Fruit fly (Drosophila melanogaster) whole organism, embryonic: ENCODE results near the gene CG11095.

ENCODE experiments used
- CG10431 ChIP-seq: fragments of 200-800 bp; sonication (Bioruptor generic); optimal IDR thresholded peaks from 3 replicates; lab custom pipeline; 2018; ENCODE audit warnings: missing biosample characterization, mild to moderate bottlenecking, missing genetic modification characterization
- CG16813 ChIP-seq: fragments of 200-800 bp; sonication (Bioruptor generic); IDR thresholded peaks from 3 replicates; pipeline ENCODE4 v1.3.6; 2022; ENCODE audit warnings: missing biosample characterization, missing genetic modification characterization; ENCODE audit not compliant: partially characterized antibody
- CG4424 ChIP-seq: fragments of 200-800 bp; sonication (Bioruptor generic); optimal IDR thresholded peaks from 3 replicates; lab custom pipeline; 2016; ENCODE audit warnings: missing biosample characterization, missing genetic modification characterization
- HLH54F ChIP-seq: fragments of 200-800 bp; sonication (Bioruptor generic); optimal IDR thresholded peaks from 3 replicates; lab custom pipeline; 2016; ENCODE audit warnings: missing biosample characterization, missing genetic modification characterization
- al ChIP-seq: fragments of 200-800 bp; sonication (Bioruptor generic); IDR thresholded peaks from 2 replicates; pipeline ENCODE4 v1.3.6; 2022; ENCODE audit warnings: missing biosample characterization, missing genetic modification characterization
- bigmax ChIP-seq: fragments of 200-800 bp; sonication (Bioruptor generic); optimal IDR thresholded peaks from 2 replicates; lab custom pipeline; 2018; ENCODE audit warnings: missing biosample characterization, mild to moderate bottlenecking, missing genetic modification characterization
- chm ChIP-seq: fragments of 200-800 bp; sonication (Bioruptor generic); IDR thresholded peaks from 2 replicates; pipeline ENCODE4 v1.3.6; 2022; ENCODE audit warnings: missing biosample characterization, missing genetic modification characterization
- fd96Cb ChIP-seq: fragments of 200-800 bp; sonication (Bioruptor generic); optimal IDR thresholded peaks from 2 replicates; lab custom pipeline; 2018; ENCODE audit warnings: missing biosample characterization, mild to moderate bottlenecking, missing genetic modification characterization, moderate library complexity
- gsb ChIP-seq: fragments of 200-800 bp; sonication (Bioruptor generic); IDR thresholded peaks from 2 replicates; pipeline ENCODE4 v1.3.6; 2022; ENCODE audit warnings: missing biosample characterization, missing genetic modification characterization

DNA sequence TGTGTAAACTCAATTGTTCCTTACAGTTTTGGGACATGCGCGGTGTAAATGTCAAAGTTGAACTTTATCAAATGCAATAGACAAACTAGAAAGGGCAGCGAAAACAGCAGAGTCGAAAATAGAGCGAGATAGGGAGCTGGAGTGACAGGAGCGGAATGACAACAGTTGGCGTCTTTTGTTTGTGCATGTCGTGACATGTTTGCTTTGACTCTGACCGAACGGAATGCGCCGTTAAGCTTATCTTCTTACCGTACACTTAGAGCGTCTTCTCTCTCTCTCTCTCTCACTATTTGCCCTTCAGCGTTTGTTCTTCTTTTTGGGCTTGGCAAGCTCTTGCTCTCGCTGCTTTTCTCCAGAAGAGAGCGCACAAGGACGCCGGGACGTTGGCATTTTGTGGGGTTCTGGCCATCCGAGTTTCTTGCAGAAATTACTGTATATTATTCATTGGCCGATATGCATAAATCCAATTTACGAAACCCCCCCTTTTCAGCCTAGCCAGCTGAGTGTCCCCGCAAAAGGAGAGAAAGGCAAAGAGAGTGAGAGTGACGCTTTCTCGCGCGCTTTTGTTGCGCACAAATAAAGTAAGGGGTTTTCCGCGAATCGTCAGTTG lies 49.6 kb upstream of the CG11095 start:
- TF ChIP-seq gsb (GFP tag; lab: Robert Waterston, UW) (no peak), fd96Cb (tag; lab: Kevin White, UChicago) (no peak), CG4424 (GFP tag; lab: Kevin White, UChicago) (no peak), CG10431 (GFP tag; lab: Kevin White, UChicago) (no peak), al (GFP tag; lab: Robert Waterston, UW) (no peak), bigmax (GFP tag; lab: Kevin White, UChicago) (no peak), HLH54F (GFP tag; lab: Kevin White, UChicago) (no peak), CG16813 (GFP tag; lab: Robert Waterston, UW) (no peak), chm (GFP tag; lab: Robert Waterston, UW) (no peak)
